Fruit fly (Drosophila melanogaster) ovary, adult (tissue): ENCODE measurements around the gene opa.

Source experiments
- CG17801 ChIP-seq: fragments of 200-800 bp; optimal IDR thresholded peaks from 2 replicates; lab custom pipeline; 2019; ENCODE audit warnings: missing biosample characterization, mild to moderate bottlenecking, missing genetic modification characterization, moderate library complexity; ENCODE audit not compliant: partially characterized antibody

opa gene

DNA sequence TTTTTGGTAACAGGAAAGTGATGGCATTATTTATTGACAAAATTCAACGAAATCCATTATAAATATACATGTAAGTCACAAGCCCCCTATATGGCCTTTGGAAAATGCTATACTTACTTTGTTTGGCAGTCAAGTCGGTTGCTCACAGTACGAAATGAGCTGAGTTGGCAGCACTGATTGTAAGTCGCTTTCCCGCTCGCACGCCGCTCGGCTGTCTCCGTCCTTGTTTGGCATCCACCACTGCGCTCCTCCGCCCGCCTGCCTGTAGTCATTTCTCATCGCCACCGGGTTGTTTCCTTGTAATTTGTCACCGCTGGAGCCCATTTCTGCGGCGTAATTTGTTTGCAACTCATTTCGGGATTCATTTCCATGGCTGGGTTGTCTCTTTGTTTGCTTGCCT is 19.0 kb upstream of the opa start:
- no peak for TF ChIP-seq CG17801 (GFP tag; lab: Kevin White, UChicago)

DNA sequence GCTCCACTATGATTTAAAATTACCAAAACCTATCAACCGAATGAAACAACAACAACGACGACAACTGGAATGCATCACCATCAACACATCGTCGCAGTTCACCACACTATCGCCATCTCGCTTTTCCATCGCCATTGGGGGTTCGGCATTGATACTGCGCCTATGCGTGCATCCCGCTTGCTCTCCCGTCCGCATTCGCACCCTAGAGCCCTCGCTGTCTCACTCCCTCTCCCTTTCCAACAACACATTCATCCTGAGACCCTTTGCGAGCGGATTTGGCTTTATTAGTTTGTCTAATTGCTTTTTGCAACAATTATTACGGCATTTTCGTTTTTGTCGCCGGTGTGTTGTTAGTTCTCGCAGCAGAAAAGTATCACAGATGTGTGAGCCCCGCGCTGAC is 17.3 kb upstream of the opa start:
- no peak for TF ChIP-seq CG17801 (GFP tag; lab: Kevin White, UChicago)

DNA sequence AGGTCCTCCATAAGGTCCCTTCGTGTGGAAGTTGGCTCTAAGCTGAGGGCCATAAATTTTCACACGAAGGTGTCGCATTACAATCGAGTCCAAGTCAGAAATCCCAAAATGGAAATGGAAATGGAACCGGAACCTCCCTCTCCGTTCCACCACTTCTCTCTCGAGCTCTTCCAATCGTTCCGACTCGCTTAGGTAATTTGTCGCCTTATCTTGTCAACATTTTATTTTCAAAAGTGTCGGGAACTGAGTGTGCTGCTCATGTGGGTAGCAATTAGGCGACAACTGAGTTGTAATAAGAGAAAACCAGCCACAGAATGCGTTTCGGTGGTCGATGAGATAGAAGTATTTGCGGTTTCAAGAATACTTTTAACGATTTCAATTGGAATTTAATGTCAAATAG is 11.9 kb upstream of the opa start:
- no peak for TF ChIP-seq CG17801 (GFP tag; lab: Kevin White, UChicago)

DNA sequence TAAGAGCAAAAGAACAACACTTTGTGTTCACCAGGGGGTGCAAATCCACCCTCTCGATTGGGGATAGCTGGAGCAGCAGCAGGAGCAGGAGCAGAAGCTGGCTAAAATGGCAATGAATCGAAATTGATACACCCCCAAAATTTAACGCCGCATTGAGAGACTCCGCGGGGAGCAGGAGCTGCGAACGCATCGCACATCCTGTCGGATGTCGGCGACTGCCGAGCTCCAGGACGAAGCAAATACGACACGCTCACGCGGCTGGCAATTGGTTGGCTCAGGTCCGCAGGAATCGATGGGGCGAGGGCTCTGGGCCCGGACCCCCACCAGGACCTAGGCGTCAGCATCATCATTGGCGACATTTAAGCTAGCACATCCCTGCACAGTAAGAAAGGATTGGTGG is 9.7 kb upstream of the opa start:
- TF ChIP-seq CG17801 (GFP tag; lab: Kevin White, UChicago) = no peak

DNA sequence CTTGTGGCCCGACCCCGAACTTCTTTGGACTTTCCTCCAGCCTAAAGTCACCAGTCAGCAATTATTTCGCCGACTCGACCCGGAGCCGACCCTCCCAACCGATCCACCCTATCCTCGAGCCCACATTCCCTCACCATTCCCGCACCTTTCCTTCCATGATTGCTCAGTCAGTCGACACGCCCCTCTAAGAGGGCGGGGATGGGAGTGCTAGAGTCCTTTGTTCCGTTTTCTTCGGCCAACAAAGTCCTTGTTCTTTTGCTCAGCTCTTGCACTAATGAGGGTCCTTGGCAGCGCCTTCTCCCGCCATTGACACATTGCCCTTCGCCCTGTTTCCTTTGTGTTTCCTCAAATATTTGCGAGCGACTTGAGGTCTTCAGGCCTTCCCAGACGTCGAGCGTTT is 7.3 kb upstream of the opa start:
- TF ChIP-seq CG17801 (GFP tag; lab: Kevin White, UChicago) = no peak

DNA sequence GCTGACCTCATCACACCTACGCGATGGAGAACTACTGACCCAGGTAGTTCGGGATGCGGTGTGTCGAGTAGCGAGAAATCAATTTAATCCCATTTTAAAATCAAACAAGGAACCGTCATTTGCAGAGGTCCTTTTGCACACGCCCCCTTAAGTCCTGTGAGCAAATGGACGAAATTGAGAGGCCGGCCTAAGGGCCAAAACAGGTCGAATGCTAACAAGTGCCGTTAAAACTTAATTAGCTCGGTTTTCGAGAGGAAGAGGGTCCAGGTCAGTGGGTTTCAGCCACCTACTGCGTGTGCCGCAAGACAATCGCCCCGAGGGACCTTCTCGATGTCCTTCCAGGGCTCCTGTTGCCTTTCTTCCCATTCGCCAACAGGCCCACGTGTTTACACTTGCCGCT is 6.4 kb upstream of the opa start:
- no peak for TF ChIP-seq CG17801 (GFP tag; lab: Kevin White, UChicago)

DNA sequence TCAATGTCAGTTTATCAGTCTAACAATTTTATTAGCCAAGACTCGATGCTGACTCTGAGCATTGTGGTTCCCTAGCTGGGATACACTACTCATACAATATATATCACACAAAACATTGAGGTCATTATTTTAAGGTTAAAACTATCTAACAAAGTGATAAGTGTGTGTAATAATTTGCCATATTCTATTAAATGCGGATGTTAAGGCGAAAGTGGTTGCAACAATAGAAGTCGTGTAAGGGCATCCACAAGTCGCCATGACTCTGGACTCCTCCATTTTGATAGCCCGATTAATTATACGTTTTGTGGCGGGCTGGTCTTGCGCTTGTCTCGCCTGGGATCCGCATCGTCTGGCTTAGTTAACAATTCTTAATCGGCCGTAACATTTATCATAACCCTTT is 5.8 kb upstream of the opa start:
- no peak for TF ChIP-seq CG17801 (GFP tag; lab: Kevin White, UChicago)

DNA sequence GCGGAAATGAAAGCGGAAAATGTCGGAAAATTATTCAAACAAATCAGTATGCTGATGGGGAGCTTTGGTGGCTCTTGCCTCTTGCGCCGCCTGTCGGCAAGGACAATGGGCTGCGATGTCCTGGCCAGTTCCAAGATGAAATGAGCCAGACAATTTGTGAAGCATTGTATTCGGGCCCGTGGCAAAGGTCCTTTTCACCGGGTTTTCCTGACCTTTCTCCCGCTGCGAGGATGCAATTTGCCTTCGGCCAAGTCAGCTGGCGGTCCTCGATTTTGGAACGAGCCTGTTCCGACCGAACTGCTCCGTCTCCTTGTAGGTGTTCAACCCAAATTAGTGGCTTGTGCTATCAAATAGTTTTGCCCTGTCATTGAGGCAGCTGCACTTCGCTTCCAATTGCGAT is 5.2 kb upstream of the opa start:
- no peak for TF ChIP-seq CG17801 (GFP tag; lab: Kevin White, UChicago)

DNA sequence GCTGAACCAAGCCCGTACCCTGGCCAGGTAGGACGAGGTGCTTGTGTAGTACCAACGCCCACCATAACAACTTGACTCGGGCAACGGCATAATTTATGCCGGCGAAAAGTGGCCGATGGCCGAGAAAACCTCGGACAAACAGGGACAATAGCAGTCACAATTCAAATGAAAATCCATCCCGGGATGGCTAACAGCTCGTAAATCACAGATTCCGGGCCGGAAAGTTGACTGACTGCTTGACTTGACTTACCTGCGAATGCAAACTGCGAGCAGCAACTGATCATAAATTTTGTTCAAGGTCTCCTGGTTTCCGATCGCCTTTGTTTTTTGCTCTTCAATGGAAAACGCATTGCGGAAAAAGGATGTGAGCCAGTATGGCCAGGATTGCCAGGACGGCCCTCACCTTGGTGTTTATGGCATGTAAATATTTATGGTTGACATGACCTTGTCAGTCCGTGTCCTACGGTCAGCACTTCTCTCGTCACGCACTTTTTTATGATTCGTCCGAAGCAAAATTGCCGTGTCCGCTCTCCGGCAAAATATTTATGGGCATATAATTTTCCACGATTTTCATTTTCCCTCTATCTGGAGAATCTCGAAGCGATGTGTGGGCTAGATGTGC is 3.5 kb upstream of the opa start:
- TF ChIP-seq CG17801 (GFP tag; lab: Kevin White, UChicago) = no peak

DNA sequence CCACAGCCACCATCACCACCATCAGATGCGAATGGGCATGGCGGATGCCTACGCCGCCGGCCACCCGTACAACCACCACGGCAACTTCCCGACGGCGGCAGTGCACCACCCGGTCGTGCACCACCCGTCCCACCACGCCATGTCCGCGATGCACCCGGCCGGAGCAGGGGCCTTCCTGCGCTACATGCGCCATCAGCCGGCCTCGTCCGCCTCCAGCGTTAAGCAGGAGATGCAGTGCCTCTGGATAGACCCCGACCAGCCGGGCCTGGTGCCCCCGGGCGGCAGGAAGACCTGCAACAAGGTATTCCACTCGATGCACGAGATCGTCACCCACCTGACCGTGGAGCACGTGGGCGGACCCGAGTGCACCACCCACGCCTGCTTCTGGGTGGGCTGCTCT is 891 bp downstream of the opa start:
- TF ChIP-seq CG17801 (GFP tag; lab: Kevin White, UChicago) = no peak

DNA sequence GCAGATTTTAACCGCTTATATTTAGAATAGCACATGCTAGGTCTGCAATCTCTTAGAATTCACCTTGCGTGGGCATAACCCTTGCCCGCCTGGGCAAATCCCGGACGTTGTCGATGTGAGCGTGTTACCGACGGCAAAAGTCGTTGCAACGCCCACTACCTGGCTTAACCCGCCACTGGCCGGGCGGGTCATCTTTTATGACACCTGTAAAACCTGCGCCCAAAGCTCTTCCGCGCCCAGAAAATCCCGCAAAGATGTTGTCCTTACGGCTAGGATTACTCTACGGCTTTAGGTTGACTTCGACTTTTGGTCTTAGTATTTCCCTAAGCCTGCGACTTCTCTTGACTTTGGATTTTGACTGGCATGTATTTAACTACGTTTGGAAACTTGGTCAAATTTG is 1.6 kb downstream of the opa start:
- TF ChIP-seq CG17801 (GFP tag; lab: Kevin White, UChicago) = no peak

DNA sequence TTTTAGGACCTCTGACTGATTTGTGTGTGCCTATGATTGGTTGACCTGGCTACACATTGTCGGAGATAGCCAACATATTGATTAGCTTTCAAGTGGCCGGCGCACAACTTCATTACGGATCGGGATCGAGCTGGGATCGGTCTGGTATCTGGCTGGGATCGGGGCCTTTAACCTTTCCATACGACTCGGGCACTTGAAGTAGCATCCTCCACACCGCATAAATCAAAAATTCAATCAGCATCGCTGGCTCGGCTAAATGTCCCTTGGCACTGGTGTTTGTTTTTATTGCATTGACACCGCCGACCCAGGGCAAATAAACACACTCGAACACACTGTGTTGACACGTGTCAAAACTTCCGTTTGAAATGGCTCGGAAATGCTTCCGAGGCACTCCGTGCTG is 3.1 kb downstream of the opa start:
- TF ChIP-seq CG17801 (GFP tag; lab: Kevin White, UChicago) = no peak

DNA sequence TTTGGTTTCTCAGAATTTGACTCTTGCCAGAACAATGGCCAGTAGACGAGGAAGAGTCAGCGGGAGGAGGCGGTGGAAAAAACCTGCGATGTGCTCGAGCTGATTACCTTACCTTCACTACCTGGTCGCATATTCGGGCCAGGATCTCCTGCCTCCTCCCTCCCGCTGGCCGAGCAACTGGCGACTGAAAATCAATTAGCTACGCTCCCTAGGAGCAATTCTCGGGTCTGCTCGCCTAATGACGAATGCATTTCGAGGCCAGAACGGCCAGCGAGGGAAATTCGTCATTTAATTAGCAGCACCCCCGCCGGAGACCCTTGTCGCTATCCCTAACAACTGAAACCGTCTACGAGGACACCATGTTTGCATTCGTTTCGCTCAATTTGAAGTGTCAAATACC is 5.4 kb downstream of the opa start:
- no peak for TF ChIP-seq CG17801 (GFP tag; lab: Kevin White, UChicago)

DNA sequence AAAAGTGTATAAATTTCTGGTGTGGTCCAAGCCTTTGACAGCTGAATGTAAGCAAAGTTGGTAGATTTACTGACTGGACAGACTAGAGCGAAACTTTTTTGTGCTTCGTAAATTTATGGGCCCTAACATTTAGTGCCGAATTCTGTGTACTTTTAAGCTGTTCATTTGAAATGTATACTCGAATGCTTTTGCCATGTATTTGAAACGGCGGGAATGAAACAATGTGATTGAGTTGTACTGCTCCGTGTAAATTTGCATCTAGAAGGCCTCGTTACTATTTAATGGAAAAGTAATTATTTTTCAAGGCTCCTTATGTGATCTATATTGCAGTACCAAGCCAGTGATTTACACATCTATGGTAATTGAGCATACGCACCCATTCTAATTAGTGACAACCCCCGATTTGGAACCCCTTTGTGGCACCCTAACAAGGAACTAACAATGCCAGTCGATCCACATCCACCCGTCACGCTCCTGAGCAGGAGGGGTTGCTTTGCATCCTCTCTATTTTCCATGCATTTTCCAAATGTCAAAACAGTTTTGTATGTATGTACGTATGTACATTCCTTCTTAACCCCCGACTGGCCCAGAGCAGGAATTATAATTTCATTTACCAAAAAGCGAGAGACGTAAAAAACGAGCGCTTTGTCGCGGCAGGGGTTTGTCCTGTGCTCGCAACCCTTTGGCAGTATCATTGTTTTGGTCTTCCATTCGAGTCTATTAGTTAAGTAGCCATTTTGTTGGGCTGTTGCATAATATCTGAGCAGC is 6.1 kb downstream of the opa start:
- no peak for TF ChIP-seq CG17801 (GFP tag; lab: Kevin White, UChicago)

DNA sequence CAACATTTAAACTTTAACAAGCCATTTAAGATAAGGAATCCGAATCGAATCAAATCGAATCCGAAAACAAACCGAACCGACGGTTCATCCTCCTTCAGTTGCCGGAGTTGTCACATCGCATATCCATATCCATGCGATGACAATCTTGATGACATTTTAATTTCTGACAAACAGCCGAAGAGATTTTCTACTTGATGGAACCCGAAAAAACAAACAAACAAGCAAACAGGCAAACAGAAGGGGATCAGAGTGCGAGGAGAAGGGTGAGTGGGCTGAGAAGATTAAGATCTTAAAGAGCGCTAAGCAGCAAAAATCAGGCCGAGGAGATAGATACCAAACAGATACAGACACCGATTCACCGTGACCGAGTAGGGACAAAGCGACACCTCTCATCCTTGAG is 8.5 kb downstream of the opa start:
- TF ChIP-seq CG17801 (GFP tag; lab: Kevin White, UChicago) = no peak

DNA sequence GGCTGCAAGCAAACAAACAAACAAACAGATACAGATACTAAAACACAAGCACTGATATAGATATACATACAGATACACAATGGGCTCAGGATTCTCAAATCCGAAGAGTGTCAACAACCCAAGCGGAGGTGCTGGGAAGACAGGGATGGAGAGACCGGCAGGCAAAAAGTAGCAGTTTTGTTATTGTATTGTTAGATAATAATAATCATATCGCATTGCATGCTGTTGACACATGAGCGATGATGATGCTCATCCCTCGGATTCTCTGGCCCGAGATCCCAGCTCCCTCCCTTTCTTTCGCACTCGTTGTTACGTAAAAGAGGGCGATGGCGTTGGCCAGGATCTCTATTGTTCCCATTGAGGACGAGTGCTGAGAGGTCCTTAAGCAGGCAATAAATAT is 11.2 kb downstream of the opa start:
- TF ChIP-seq CG17801 (GFP tag; lab: Kevin White, UChicago) = no peak
